Worm (Caenorhabditis elegans): ENCODE results near the gene npp-24.
A peak's percentile ranks its signal among the peaks of the same experiment; 100 is the strongest.

Gene npp-24

ce11 chrII:5496375-5496774, 9.3 kb upstream of the npp-24 start, which contains the start of gene F12A10.1:
TSS of gene F12A10.1 (plus strand) at chrII:5496540.
- peak; percentile 1 for TF ChIP-seq nhr-21 (tag; optimal IDR thresholded peaks at IDR 0.05)
- TF ChIP-seq fos-1 (tag; optimal IDR thresholded peaks at IDR 0.05) = peak; percentile 4
- TF ChIP-seq lin-11 (tag; optimal IDR thresholded peaks at IDR 0.05) = no peak
- peak; percentile 1 for TF ChIP-seq sma-3 (GFP tag; optimal IDR thresholded peaks at IDR 0.05)

ce11 chrII:5497541-5497940, 8.1 kb upstream of the npp-24 start:
- no peak for TF ChIP-seq nhr-21 (tag; optimal IDR thresholded peaks at IDR 0.05)
- TF ChIP-seq snpc-4 (tag; optimal IDR thresholded peaks at IDR 0.05) = no peak
- no peak for TF ChIP-seq unc-55 (GFP tag; optimal IDR thresholded peaks at IDR 0.05)
- no peak for TF ChIP-seq skn-1 (tag; optimal IDR thresholded peaks at IDR 0.05)
- TF ChIP-seq ztf-4 (tag; optimal IDR thresholded peaks at IDR 0.05) = no peak
- TF ChIP-seq mbf-1 (tag; optimal IDR thresholded peaks at IDR 0.05) = no peak
- no peak for TF ChIP-seq nhr-23 (tag; optimal IDR thresholded peaks at IDR 0.05)
- TF ChIP-seq unc-39 (tag; optimal IDR thresholded peaks at IDR 0.05) = no peak
- TF ChIP-seq dmd-4 (tag; optimal IDR thresholded peaks at IDR 0.05) = no peak
- no peak for TF ChIP-seq C34F6.9 (tag; optimal IDR thresholded peaks at IDR 0.05)
- no peak for TF ChIP-seq sem-4 (tag; optimal IDR thresholded peaks at IDR 0.05)
- TF ChIP-seq nhr-77 (tag; optimal IDR thresholded peaks at IDR 0.05) = no peak
- no peak for TF ChIP-seq F13H6.1 (tag; optimal IDR thresholded peaks at IDR 0.05)
- no peak for TF ChIP-seq nhr-237 (tag; optimal IDR thresholded peaks at IDR 0.05)
- no peak for TF ChIP-seq ceh-16 (tag; optimal IDR thresholded peaks at IDR 0.05)

ce11 chrII:5498156-5498739, 7.4 kb upstream of the npp-24 start, which contains the start of the genes suex-1 and F12A10.9:
TSS of gene suex-1 (minus strand) at chrII:5498256.
TSS of gene F12A10.9 (plus strand) at chrII:5498689.
- TF ChIP-seq ama-1 (optimal IDR thresholded peaks at IDR 0.05) (no peak), lin-13 (GFP tag; optimal IDR thresholded peaks at IDR 0.05) (no peak), Y55F3AM.14 (GFP tag; optimal IDR thresholded peaks at IDR 0.05) (no peak)

- TF ChIP-seq unc-62 (GFP tag; optimal IDR thresholded peaks at IDR 0.05) (no peak), dmd-4 (tag; optimal IDR thresholded peaks at IDR 0.05) (no peak), ama-1 (optimal IDR thresholded peaks at IDR 0.05) (no peak), nhr-77 (tag; optimal IDR thresholded peaks at IDR 0.05) (no peak), gmeb-1 (tag; optimal IDR thresholded peaks at IDR 0.05) (no peak), crh-2 (tag; optimal IDR thresholded peaks at IDR 0.05) (no peak), Y55F3AM.14 (GFP tag; optimal IDR thresholded peaks at IDR 0.05) (no peak), nhr-129 (tag; optimal IDR thresholded peaks at IDR 0.05) (no peak), mdl-1 (tag; optimal IDR thresholded peaks at IDR 0.05) (no peak), sma-9 (GFP tag; optimal IDR thresholded peaks at IDR 0.05) (no peak), sma-9 (tag; optimal IDR thresholded peaks at IDR 0.05) (no peak), alr-1 (tag; optimal IDR thresholded peaks at IDR 0.05) (no peak), skn-1 (tag; optimal IDR thresholded peaks at IDR 0.05) (no peak)
Measured at ce11 chrII:5500470-5500869, 5.2 kb upstream of the npp-24 start, which contains the start of gene fzy-1. TSS of gene fzy-1 (plus strand) at chrII:5500770.

ce11 chrII:5500986-5501657, 4.5 kb upstream of the npp-24 start, which contains the start of gene F12A10.8:
TSS of gene F12A10.8 (minus strand) at chrII:5501064.
- TF ChIP-seq lsy-2 (tag; optimal IDR thresholded peaks at IDR 0.05) = peak in 1 of 2 experiments; percentile 49
- no peak for TF ChIP-seq mab-5 (tag; optimal IDR thresholded peaks at IDR 0.05)
- no peak for TF ChIP-seq lin-11 (tag; optimal IDR thresholded peaks at IDR 0.05)
- peak; percentile 35 for TF ChIP-seq nhr-129 (tag; optimal IDR thresholded peaks at IDR 0.05)
- TF ChIP-seq nhr-21 (tag; optimal IDR thresholded peaks at IDR 0.05) = no peak
- peak; percentile 33 for TF ChIP-seq C34F6.9 (tag; optimal IDR thresholded peaks at IDR 0.05)
- TF ChIP-seq gmeb-1 (tag; optimal IDR thresholded peaks at IDR 0.05) = peak; percentile 70

- TF ChIP-seq zag-1 (tag; optimal IDR thresholded peaks at IDR 0.05) = no peak
- peak; percentile 2 for TF ChIP-seq fos-1 (tag; optimal IDR thresholded peaks at IDR 0.05)
Measured at ce11 chrII:5503760-5504159, 1.9 kb upstream of the npp-24 start, which contains the start of gene cyp-44A1. TSS of gene cyp-44A1 (plus strand) at chrII:5504044.
